Fruit fly (Drosophila melanogaster) whole organism, wandering third instar larva: ENCODE data around the gene Pgls.
A peak's percentile ranks its signal among the peaks of the same experiment; 100 is the strongest.

ENCODE experiments used
- Abd-B ChIP-seq: fragments of >200 bp; optimal IDR thresholded peaks from 2 replicates; lab custom pipeline; 2017; ENCODE audit warnings: missing biosample characterization, missing genetic modification characterization
- CG32264 ChIP-seq: fragments of 200-800 bp; sonication (Bioruptor generic); optimal IDR thresholded peaks from 2 replicates; lab custom pipeline; 2016; ENCODE audit warnings: missing biosample characterization, missing genetic modification characterization
- CG9705 ChIP-seq: fragments of 200-800 bp; sonication (Bioruptor generic); optimal IDR thresholded peaks from 2 replicates; lab custom pipeline; 2018; ENCODE audit warnings: missing biosample characterization, mild to moderate bottlenecking, missing genetic modification characterization
- CrebA ChIP-seq: fragments of 200-800 bp; sonication (Bioruptor generic); optimal IDR thresholded peaks from 2 replicates; lab custom pipeline; 2016; ENCODE audit warnings: missing biosample characterization, mild to moderate bottlenecking, missing genetic modification characterization, borderline replicate concordance
- Dfd ChIP-seq: fragments of >200 bp; optimal IDR thresholded peaks from 2 replicates; lab custom pipeline; 2017; ENCODE audit warnings: missing biosample characterization, missing genetic modification characterization
- Dif ChIP-seq: fragments of 200-275, 200-300 bp; sonication (Bioruptor generic); optimal IDR thresholded peaks from 2 replicates; lab custom pipeline; 2018; ENCODE audit warnings: missing biosample characterization, missing genetic modification characterization; ENCODE audit not compliant: partially characterized antibody
- GATAd ChIP-seq: sonication (Bioruptor generic); optimal IDR thresholded peaks from 2 replicates; lab custom pipeline; 2016; ENCODE audit warnings: missing biosample characterization, missing genetic modification characterization
- HLH106 ChIP-seq: fragments of 200-800 bp; optimal IDR thresholded peaks from 3 replicates; lab custom pipeline; 2019; ENCODE audit warnings: missing biosample characterization, mild to moderate bottlenecking, missing genetic modification characterization, moderate library complexity
- Hnf4 ChIP-seq: fragments of 200-800 bp; sonication (Bioruptor generic); optimal IDR thresholded peaks from 2 replicates; lab custom pipeline; 2016; ENCODE audit warnings: missing biosample characterization, mild to moderate bottlenecking, missing genetic modification characterization
- Hr78 ChIP-seq: fragments of >200 bp; optimal IDR thresholded peaks from 2 replicates; lab custom pipeline; 2017; ENCODE audit warnings: missing biosample characterization, missing genetic modification characterization
- Hr83 ChIP-seq: fragments of 200-300 bp; sonication (Bioruptor generic); optimal IDR thresholded peaks from 2 replicates; lab custom pipeline; 2016; ENCODE audit warnings: missing biosample characterization, mild to moderate bottlenecking, missing genetic modification characterization, moderate library complexity; ENCODE audit not compliant: poor library complexity, severe bottlenecking
- Jra ChIP-seq: sonication (Bioruptor generic); optimal IDR thresholded peaks from 2 replicates; lab custom pipeline; 2016; ENCODE audit warnings: missing biosample characterization, missing genetic modification characterization
- Mio ChIP-seq: sonication (Bioruptor generic); optimal IDR thresholded peaks from 2 replicates; lab custom pipeline; 2016; ENCODE audit warnings: missing biosample characterization, missing genetic modification characterization
- Myc ChIP-seq: fragments of >200 bp; optimal IDR thresholded peaks from 2 replicates; lab custom pipeline; 2017
- N ChIP-seq: fragments of >200 bp; optimal IDR thresholded peaks from 2 replicates; lab custom pipeline; 2018; ENCODE audit warnings: missing biosample characterization, missing external identifiers, missing genetic modification characterization
- OdsH ChIP-seq: fragments of 200-800 bp; sonication (Bioruptor generic); optimal IDR thresholded peaks from 2 replicates; lab custom pipeline; 2016; ENCODE audit warnings: missing biosample characterization, mild to moderate bottlenecking, missing genetic modification characterization
- Rel ChIP-seq, 2 experiments: fragments of 200-800 bp; sonication (Bioruptor generic) in 1 of 2; optimal IDR thresholded peaks; 2 replicates in 1 of 2; 3 replicates in 1 of 2; lab custom pipeline; 2016 to 2019; ENCODE audit warnings: mild to moderate bottlenecking in 2 of 2, missing biosample characterization in 2 of 2, missing genetic modification characterization in 2 of 2, moderate library complexity in 1 of 2
- Sp1 ChIP-seq: fragments of 200-800 bp; sonication (Bioruptor generic); optimal IDR thresholded peaks from 3 replicates; lab custom pipeline; 2019; ENCODE audit warnings: missing biosample characterization, mild to moderate bottlenecking, missing genetic modification characterization, moderate library complexity
- Vsx2 ChIP-seq: fragments of 200-300, 225-300 bp; sonication (Bioruptor generic); optimal IDR thresholded peaks from 2 replicates; lab custom pipeline; 2018; ENCODE audit warnings: missing biosample characterization, missing genetic modification characterization; ENCODE audit not compliant: partially characterized antibody
- br ChIP-seq: fragments of 200-800 bp; sonication (Bioruptor generic); optimal IDR thresholded peaks from 2 replicates; lab custom pipeline; 2016; ENCODE audit warnings: missing biosample characterization, missing genetic modification characterization
- brk ChIP-seq: fragments of 200-800 bp; sonication (Bioruptor generic); optimal IDR thresholded peaks from 2 replicates; lab custom pipeline; 2016; ENCODE audit warnings: missing biosample characterization, mild to moderate bottlenecking, missing genetic modification characterization
- dl ChIP-seq, 2 experiments: fragments of 175-275, 200-275 bp in 1 of 2; fragments of 200-275 bp in 1 of 2; sonication (Bioruptor generic); optimal IDR thresholded peaks; lab custom pipeline; 2018; ENCODE audit warnings: mild to moderate bottlenecking in 2 of 2, missing biosample characterization in 2 of 2, missing genetic modification characterization in 2 of 2, moderate library complexity in 2 of 2; ENCODE audit not compliant: partially characterized antibody in 2 of 2, insufficient read depth in 1 of 2
- dmrt93B ChIP-seq: fragments of 200-800 bp; sonication (Bioruptor generic); optimal IDR thresholded peaks from 2 replicates; lab custom pipeline; 2018; ENCODE audit warnings: missing biosample characterization, mild to moderate bottlenecking, missing genetic modification characterization
- dsf ChIP-seq: sonication (Bioruptor generic); optimal IDR thresholded peaks from 2 replicates; lab custom pipeline; 2016; ENCODE audit warnings: missing biosample characterization, missing genetic modification characterization, borderline replicate concordance
- ey ChIP-seq: fragments of 200-800 bp; sonication (Bioruptor generic); optimal IDR thresholded peaks from 2 replicates; lab custom pipeline; 2016; ENCODE audit warnings: missing biosample characterization, missing genetic modification characterization
- foxo ChIP-seq, 2 experiments: fragments of 200-800 bp; sonication (Bioruptor generic); optimal IDR thresholded peaks; 2 replicates in 1 of 2; 3 replicates in 1 of 2; lab custom pipeline; 2016 to 2017; ENCODE audit warnings: missing biosample characterization in 2 of 2, missing genetic modification characterization in 2 of 2
- fru ChIP-seq: fragments of 200-800 bp; sonication (Bioruptor generic); optimal IDR thresholded peaks from 3 replicates; lab custom pipeline; 2016; ENCODE audit warnings: missing biosample characterization, mild to moderate bottlenecking, missing genetic modification characterization
- h ChIP-seq: fragments of 200-800 bp; sonication (Bioruptor generic); optimal IDR thresholded peaks from 3 replicates; lab custom pipeline; 2016; ENCODE audit warnings: missing biosample characterization, mild to moderate bottlenecking, missing genetic modification characterization
- jim ChIP-seq: fragments of 175-275, 200-325 bp; sonication (Bioruptor generic); optimal IDR thresholded peaks from 2 replicates; lab custom pipeline; 2016; ENCODE audit warnings: missing biosample characterization, mild to moderate bottlenecking, missing genetic modification characterization
- lola ChIP-seq: fragments of >200 bp; optimal IDR thresholded peaks from 2 replicates; lab custom pipeline; 2017; ENCODE audit warnings: missing biosample characterization, missing genetic modification characterization
- pan ChIP-seq: fragments of >200 bp; optimal IDR thresholded peaks from 2 replicates; lab custom pipeline; 2017
- psq ChIP-seq: fragments of 200-800 bp; sonication (Bioruptor generic); optimal IDR thresholded peaks from 3 replicates; lab custom pipeline; 2017; ENCODE audit warnings: missing biosample characterization, mild to moderate bottlenecking, missing genetic modification characterization, moderate library complexity
- rgr ChIP-seq: fragments of 200-800 bp; sonication (Bioruptor generic); optimal IDR thresholded peaks from 3 replicates; lab custom pipeline; 2016; ENCODE audit warnings: missing biosample characterization, mild to moderate bottlenecking, missing genetic modification characterization
- sage ChIP-seq: fragments of 200-800 bp; sonication (Bioruptor generic); optimal IDR thresholded peaks from 2 replicates; lab custom pipeline; 2016; ENCODE audit warnings: missing biosample characterization, mild to moderate bottlenecking, missing genetic modification characterization
- sv ChIP-seq: fragments of 200-800 bp; sonication (Bioruptor generic); optimal IDR thresholded peaks from 3 replicates; lab custom pipeline; 2016; ENCODE audit warnings: missing biosample characterization, missing genetic modification characterization
- tai ChIP-seq: sonication (Bioruptor generic); optimal IDR thresholded peaks from 2 replicates; lab custom pipeline; 2016; ENCODE audit warnings: missing biosample characterization, missing genetic modification characterization
- usp ChIP-seq: fragments of >200 bp; optimal IDR thresholded peaks from 2 replicates; lab custom pipeline; 2017; ENCODE audit warnings: missing biosample characterization, missing genetic modification characterization
- woc ChIP-seq: sonication (Bioruptor generic); optimal IDR thresholded peaks from 2 replicates; lab custom pipeline; 2016; ENCODE audit warnings: missing biosample characterization, mild to moderate bottlenecking, missing genetic modification characterization

Gene Pgls

DNA sequence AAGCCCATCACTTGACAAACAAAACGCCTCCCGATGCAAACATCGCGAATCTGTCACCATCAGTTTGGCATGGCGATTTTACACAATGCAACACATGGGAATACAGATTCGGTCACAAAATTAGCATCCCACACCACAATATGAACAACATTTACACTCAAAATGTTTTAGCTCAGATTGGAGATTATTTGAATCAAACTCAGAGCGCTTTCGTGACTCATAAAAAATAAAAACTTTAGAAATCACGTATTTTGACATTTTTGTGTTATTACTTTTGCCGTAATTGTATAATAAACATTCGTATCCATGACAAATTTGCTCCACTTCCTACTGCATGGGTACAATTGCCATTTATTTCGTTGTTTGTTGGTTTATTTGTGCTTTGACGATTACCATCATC lies 43.2 kb upstream of the Pgls start:
- TF ChIP-seq rgr (GFP tag; lab: Kevin White, UChicago) (peak; percentile 14), fru (peak; percentile 1), psq (GFP tag; lab: Kevin White, UChicago) (no peak), pan (lab: Kevin White, UChicago) (no peak), Hnf4 (no peak), foxo (GFP tag; optimal IDR thresholded peaks at IDR 0.05; lab: Kevin White, UChicago) (peak in 1 of 2 experiments; percentile 27), N (GFP tag; lab: Kevin White, UChicago) (no peak), ey (GFP tag; lab: Kevin White, UChicago) (no peak), h (GFP tag; lab: Kevin White, UChicago) (peak; percentile 2)
- TF ChIP-seq, all 38 proteins: peak for 4

DNA sequence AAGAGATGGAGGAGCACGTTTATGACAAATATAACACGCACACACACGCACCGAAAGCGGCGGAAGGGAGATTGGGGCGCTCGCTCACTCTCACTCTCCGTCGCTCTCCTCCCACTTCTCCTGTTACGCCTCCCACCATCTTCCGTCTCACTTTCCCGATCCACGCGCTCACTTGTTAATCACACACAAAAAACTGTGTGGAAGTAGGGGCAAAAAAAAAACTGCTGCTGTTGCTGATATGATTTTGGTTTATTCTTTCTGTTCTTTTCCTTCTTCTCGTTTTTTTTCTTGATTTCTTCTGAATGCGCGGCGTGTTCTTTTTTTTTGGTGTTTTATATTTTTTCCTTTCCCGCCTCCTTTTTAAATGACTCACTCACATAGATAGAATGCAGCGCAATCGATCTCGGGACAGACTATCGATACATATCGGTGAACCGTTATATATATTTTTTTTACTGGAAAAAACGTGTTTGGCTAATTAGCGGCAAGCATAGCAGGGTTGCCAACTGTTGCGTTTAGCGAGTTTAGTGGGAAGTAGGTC lies 41.5 kb upstream of the Pgls start:
- peak; percentile 17 for TF ChIP-seq dmrt93B (GFP tag; lab: Kevin White, UChicago)
- peak; percentile 16 for TF ChIP-seq CG32264
- no peak for TF ChIP-seq ey (GFP tag; lab: Kevin White, UChicago)
- peak; percentile 95 for TF ChIP-seq psq (GFP tag; lab: Kevin White, UChicago)
- peak; percentile 93 for TF ChIP-seq CrebA
- TF ChIP-seq brk: no peak
- no peak for TF ChIP-seq Dfd (GFP tag; lab: Kevin White, UChicago)
- peak; percentile 23 for TF ChIP-seq Jra (GFP tag; lab: Kevin White, UChicago)
- no peak for TF ChIP-seq pan (lab: Kevin White, UChicago)
- no peak for TF ChIP-seq rgr (GFP tag; lab: Kevin White, UChicago)
- no peak for TF ChIP-seq Myc
- TF ChIP-seq foxo (GFP tag; optimal IDR thresholded peaks at IDR 0.05; lab: Kevin White, UChicago): peak in 1 of 2 experiments; percentile 13
- TF ChIP-seq N (GFP tag; lab: Kevin White, UChicago): no peak
- no peak for TF ChIP-seq Abd-B (GFP tag; lab: Kevin White, UChicago)
- TF ChIP-seq Hr78 (GFP tag; lab: Kevin White, UChicago): no peak
- peak; percentile 51 for TF ChIP-seq br (GFP tag; lab: Kevin White, UChicago)
- peak; percentile 96 for TF ChIP-seq Vsx2 (GFP tag; lab: Kevin White, UChicago)
- TF ChIP-seq HLH106 (tag; lab: Kevin White, UChicago): peak; percentile 7
- peak; percentile 83 for TF ChIP-seq h (GFP tag; lab: Kevin White, UChicago)
- TF ChIP-seq dl (GFP tag; optimal IDR thresholded peaks at IDR 0.05; lab: Kevin White, UChicago; ENCODE audit: insufficient read depth in 1 of 2, partially characterized antibody in 2 of 2): peak; percentile 65 to 73
- TF ChIP-seq jim (GFP tag; lab: Kevin White, UChicago): peak; percentile 88
- TF ChIP-seq Hnf4: peak; percentile 13
- TF ChIP-seq Hr83 (GFP tag; lab: Kevin White, UChicago): no peak
- no peak for TF ChIP-seq tai
- TF ChIP-seq usp (GFP tag; lab: Kevin White, UChicago): no peak
- peak; percentile 63 for TF ChIP-seq Dif
- no peak for TF ChIP-seq CG9705 (GFP tag; lab: Kevin White, UChicago)
- TF ChIP-seq fru: peak; percentile 10
- TF ChIP-seq woc (GFP tag; lab: Kevin White, UChicago): no peak
- TF ChIP-seq GATAd (GFP tag; lab: Kevin White, UChicago): no peak
- peak; percentile 69 for TF ChIP-seq Rel (GFP tag; optimal IDR thresholded peaks at IDR 0.05; lab: Kevin White, UChicago)
- TF ChIP-seq Rel (tag; optimal IDR thresholded peaks at IDR 0.05; lab: Kevin White, UChicago): peak; percentile 76
- no peak for TF ChIP-seq dsf (GFP tag; lab: Kevin White, UChicago)
- no peak for TF ChIP-seq sv (GFP tag; lab: Kevin White, UChicago)
- no peak for TF ChIP-seq lola (GFP tag; lab: Kevin White, UChicago)
- TF ChIP-seq sage (GFP tag; lab: Kevin White, UChicago): peak; percentile 68
- peak; percentile 6 for TF ChIP-seq Mio (GFP tag; lab: Kevin White, UChicago)
- TF ChIP-seq OdsH: peak; percentile 11
- peak; percentile 86 for TF ChIP-seq Sp1 (GFP tag; lab: Kevin White, UChicago)
